Fruit fly (Drosophila melanogaster) whole organism, embryonic: ENCODE measurements around the gene CG13965.

Experiments used
- CG12219 ChIP-seq: fragments of 200-800 bp; sonication (Bioruptor generic); optimal IDR thresholded peaks from 3 replicates; lab custom pipeline; 2018; ENCODE audit warnings: missing biosample characterization, mild to moderate bottlenecking, missing genetic modification characterization
- CG13296 ChIP-seq: fragments of 200-800 bp; sonication (Bioruptor generic); optimal IDR thresholded peaks from 3 replicates; lab custom pipeline; 2018; ENCODE audit warnings: missing biosample characterization, mild to moderate bottlenecking, missing genetic modification characterization
- CG14441 ChIP-seq: fragments of 200-800 bp; sonication (Bioruptor generic); IDR thresholded peaks from 2 replicates; pipeline ENCODE4 v1.3.6; 2022; ENCODE audit warnings: missing biosample characterization, missing genetic modification characterization
- CG15269 ChIP-seq: fragments of 200-800 bp; sonication (Bioruptor generic); optimal IDR thresholded peaks from 2 replicates; lab custom pipeline; 2018; ENCODE audit warnings: missing biosample characterization, mild to moderate bottlenecking, missing genetic modification characterization, moderate library complexity
- CG15479 ChIP-seq: fragments of 200-800 bp; sonication (Bioruptor generic); optimal IDR thresholded peaks from 3 replicates; lab custom pipeline; 2019; ENCODE audit warnings: missing biosample characterization, mild to moderate bottlenecking, missing genetic modification characterization, moderate library complexity
- CG15601 ChIP-seq: fragments of 200-800 bp; sonication (Bioruptor generic); optimal IDR thresholded peaks from 3 replicates; lab custom pipeline; 2019; ENCODE audit warnings: missing biosample characterization, mild to moderate bottlenecking, missing genetic modification characterization, moderate library complexity
- CG2678 ChIP-seq: fragments of 200-800 bp; sonication (Bioruptor generic); optimal IDR thresholded peaks from 3 replicates; lab custom pipeline; 2019; ENCODE audit warnings: missing biosample characterization, mild to moderate bottlenecking, missing genetic modification characterization, moderate library complexity
- CG34376 ChIP-seq: fragments of 200-800 bp; sonication (Bioruptor generic); optimal IDR thresholded peaks from 2 replicates; lab custom pipeline; 2018; ENCODE audit warnings: missing biosample characterization, mild to moderate bottlenecking, missing genetic modification characterization
- CG6813 ChIP-seq: fragments of 200-800 bp; sonication (Bioruptor generic); optimal IDR thresholded peaks from 2 replicates; lab custom pipeline; 2017; ENCODE audit warnings: missing biosample characterization, missing genetic modification characterization, mild to moderate bottlenecking, moderate library complexity, missing genetic modification reagents
- CG7928 ChIP-seq: fragments of 200-800 bp; sonication (Bioruptor generic); optimal IDR thresholded peaks from 2 replicates; lab custom pipeline; 2017; ENCODE audit warnings: missing biosample characterization, mild to moderate bottlenecking, missing genetic modification characterization
- CTCF ChIP-seq: fragments of 200-800 bp; sonication (Bioruptor generic); optimal IDR thresholded peaks from 2 replicates; lab custom pipeline; 2017; ENCODE audit warnings: missing biosample characterization, mild to moderate bottlenecking, missing genetic modification characterization, moderate library complexity
- Dbx ChIP-seq: fragments of 200-800 bp; sonication (Bioruptor generic); IDR thresholded peaks from 3 replicates; pipeline ENCODE4 v1.3.6; 2022; ENCODE audit warnings: missing biosample characterization, missing genetic modification characterization
- Doc2 ChIP-seq: fragments of 200-800 bp; sonication (Bioruptor generic); IDR thresholded peaks from 2 replicates; pipeline ENCODE4 v1.3.6; 2022; ENCODE audit warnings: missing biosample characterization, missing genetic modification characterization
- Ets65A ChIP-seq: fragments of 200-800 bp; sonication (Bioruptor generic); peaks from one replicate; lab custom pipeline; 2016; ENCODE audit warnings: missing biosample characterization, missing genetic modification characterization
- Fer1 ChIP-seq: fragments of 200-800 bp; sonication (Bioruptor generic); optimal IDR thresholded peaks from 2 replicates; lab custom pipeline; 2017; ENCODE audit warnings: missing biosample characterization, mild to moderate bottlenecking, missing genetic modification characterization
- Fer2 ChIP-seq: fragments of 200-800 bp; sonication (Bioruptor generic); optimal IDR thresholded peaks from 2 replicates; lab custom pipeline; 2018; ENCODE audit warnings: missing biosample characterization, mild to moderate bottlenecking, missing genetic modification characterization, moderate library complexity
- Hmr ChIP-seq: fragments of 200-800 bp; sonication (Bioruptor generic); optimal IDR thresholded peaks from 3 replicates; lab custom pipeline; 2017; ENCODE audit warnings: mild to moderate bottlenecking, missing biosample characterization, missing genetic modification reagents, missing genetic modification characterization
- Hr51 ChIP-seq, 2 experiments: fragments of 200-800 bp; sonication (Bioruptor generic); optimal IDR thresholded peaks; 2 replicates in 1 of 2; 3 replicates in 1 of 2; lab custom pipeline; 2016 to 2018; ENCODE audit warnings: missing biosample characterization in 2 of 2, missing genetic modification characterization in 2 of 2, mild to moderate bottlenecking in 1 of 2, moderate library complexity in 1 of 2
- Med ChIP-seq: fragments of 200-800 bp; sonication (Bioruptor generic); peaks from one replicate; lab custom pipeline; 2016; ENCODE audit warnings: missing biosample characterization, missing genetic modification characterization, mild to moderate bottlenecking, inconsistent platforms, moderate library complexity
- Nf-YB ChIP-seq: fragments of 200-800 bp; sonication (Bioruptor generic); optimal IDR thresholded peaks from 3 replicates; lab custom pipeline; 2019; ENCODE audit warnings: missing biosample characterization, mild to moderate bottlenecking, missing genetic modification characterization, moderate library complexity
- Pdp1 ChIP-seq, 2 experiments: fragments of 200-800 bp; sonication (Bioruptor generic); optimal IDR thresholded peaks; 3 replicates each; lab custom pipeline; 2016; ENCODE audit warnings: missing biosample characterization in 2 of 2, missing genetic modification characterization in 2 of 2, mild to moderate bottlenecking in 1 of 2, moderate library complexity in 1 of 2
- TFAM ChIP-seq: fragments of 200-800 bp; sonication (Bioruptor generic); optimal IDR thresholded peaks from 2 replicates; lab custom pipeline; 2017; ENCODE audit warnings: missing biosample characterization, missing genetic modification characterization, inconsistent platforms
- ci ChIP-seq: fragments of 200-800 bp; sonication (Bioruptor generic); IDR thresholded peaks from 3 replicates; pipeline ENCODE4 v1.3.6; 2022; ENCODE audit warnings: missing biosample characterization, missing genetic modification characterization
- esg ChIP-seq: fragments of 200-800 bp; sonication (Bioruptor generic); conservative IDR thresholded peaks from 2 replicates; pipeline ENCODE4 v1.3.6; 2022; ENCODE audit warnings: missing biosample characterization, missing genetic modification characterization
- kni ChIP-seq: fragments of 200-800 bp; sonication (Bioruptor generic); optimal IDR thresholded peaks from 3 replicates; lab custom pipeline; 2017; ENCODE audit warnings: mild to moderate bottlenecking, missing biosample characterization, missing genetic modification reagents, missing genetic modification characterization
- lab ChIP-seq: fragments of 200-800 bp; sonication (Bioruptor generic); optimal IDR thresholded peaks from 3 replicates; lab custom pipeline; 2017; ENCODE audit warnings: missing biosample characterization, missing genetic modification characterization, mild to moderate bottlenecking, moderate library complexity, missing genetic modification reagents
- nom ChIP-seq: fragments of 200-800 bp; sonication (Bioruptor generic); optimal IDR thresholded peaks from 2 replicates; lab custom pipeline; 2017; ENCODE audit warnings: missing biosample characterization, missing genetic modification characterization, mild to moderate bottlenecking, moderate library complexity, missing genetic modification reagents
- psq ChIP-seq: fragments of 200-800 bp; sonication (Bioruptor generic); optimal IDR thresholded peaks from 2 replicates; lab custom pipeline; 2017; ENCODE audit warnings: missing biosample characterization, missing genetic modification characterization
- sens ChIP-seq: fragments of 200-800 bp; sonication (Bioruptor generic); peaks from one replicate; lab custom pipeline; 2016; ENCODE audit warnings: missing biosample characterization, missing genetic modification characterization
- sna ChIP-seq: fragments of 200-800 bp; sonication (Bioruptor generic); IDR thresholded peaks from 2 replicates; pipeline ENCODE4 v1.3.6; 2022; ENCODE audit warnings: missing biosample characterization, missing genetic modification characterization; ENCODE audit not compliant: partially characterized antibody
- sug ChIP-seq: fragments of 200-800 bp; optimal IDR thresholded peaks from 2 replicates; lab custom pipeline; 2019; ENCODE audit warnings: missing biosample characterization, mild to moderate bottlenecking, missing genetic modification characterization, moderate library complexity
- zfh2 ChIP-seq: fragments of 200-800 bp; sonication (Bioruptor generic); optimal IDR thresholded peaks from 2 replicates; lab custom pipeline; 2016; ENCODE audit warnings: missing biosample characterization, missing genetic modification characterization

CG13965 gene

DNA sequence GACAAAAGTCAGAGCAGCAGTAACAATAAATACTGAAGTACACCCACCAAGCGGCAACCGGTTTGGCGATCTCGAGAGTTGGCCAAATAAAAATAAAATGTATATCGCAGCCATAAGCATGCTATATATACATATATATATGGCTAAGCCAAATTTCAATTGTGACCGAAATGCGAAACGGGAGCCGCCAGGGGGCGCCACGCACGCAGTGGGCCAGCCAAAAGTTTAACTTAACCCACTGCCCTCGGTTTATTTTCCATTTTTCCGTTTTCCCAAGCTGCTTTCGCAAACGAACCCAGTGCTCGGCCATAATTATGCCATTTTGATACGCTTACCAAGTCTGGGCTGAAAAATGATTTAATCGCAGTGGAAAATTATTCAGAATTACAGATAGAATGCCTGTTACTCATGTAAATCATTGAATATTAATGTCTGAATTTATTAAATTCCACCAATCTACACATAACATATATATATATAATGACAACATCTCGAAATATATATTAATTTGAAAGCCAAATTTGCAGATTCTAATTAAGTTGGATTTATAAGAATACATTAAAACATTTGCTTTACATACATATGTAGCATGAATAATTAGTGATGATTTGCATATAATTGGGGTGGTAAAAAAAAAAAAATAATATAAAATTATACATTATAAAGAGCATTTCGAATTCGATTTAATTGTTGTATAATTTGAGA, 27.7 kb upstream of the CG13965 start (continued):
- no peak for TF ChIP-seq zfh2
- TF ChIP-seq, all 482 proteins: peak for 4

DNA sequence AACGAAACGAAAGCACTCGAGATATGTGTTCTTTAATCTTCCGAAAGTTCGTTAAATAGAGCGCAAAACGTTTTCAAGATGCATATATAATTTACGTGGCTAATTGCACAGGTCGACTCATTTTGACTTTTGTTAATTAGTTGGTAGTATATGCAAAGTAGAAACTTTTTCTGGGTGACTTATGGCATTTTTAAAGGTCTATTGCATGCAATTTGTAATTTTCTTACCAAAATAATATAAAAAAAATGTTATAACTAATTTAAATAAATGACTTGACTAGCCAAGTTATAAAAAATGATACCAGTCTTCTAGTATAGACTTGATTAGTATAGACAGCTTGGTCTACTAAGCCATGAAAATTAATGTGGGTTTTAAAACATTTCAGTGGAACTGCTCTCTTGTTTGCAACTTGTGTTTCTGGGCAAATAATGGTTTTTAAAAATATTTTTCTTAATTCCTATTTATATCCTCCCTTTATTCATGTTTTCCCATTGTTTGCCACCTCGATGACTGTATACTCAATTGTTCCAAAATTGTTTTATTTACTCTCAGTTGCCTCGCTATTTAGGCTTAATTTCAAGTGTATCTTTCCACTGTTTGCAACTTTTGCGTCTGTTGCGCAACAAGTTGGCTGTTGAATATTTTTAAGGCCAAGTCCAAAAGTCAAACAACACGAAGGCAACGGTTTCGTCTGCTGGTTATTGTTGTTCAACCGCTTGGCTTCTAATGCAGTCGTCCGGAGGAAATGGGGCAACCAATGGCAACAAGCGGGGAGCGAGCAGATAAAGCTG, 25.9 kb upstream of the CG13965 start:
- TF ChIP-seq lab (GFP tag; lab: Kevin White, UChicago) = peak; percentile 30
- TF ChIP-seq CG12219 (GFP tag; lab: Kevin White, UChicago) = no peak
- TF ChIP-seq CTCF (GFP tag; lab: Kevin White, UChicago) = no peak
- no peak for TF ChIP-seq Fer2
- no peak for TF ChIP-seq CG14441 (GFP tag; lab: Robert Waterston, UW)
- no peak for TF ChIP-seq sug (tag; lab: Kevin White, UChicago)
- TF ChIP-seq sens (GFP tag; lab: Kevin White, UChicago) = peak; percentile 57
- no peak for TF ChIP-seq nom (GFP tag; lab: Kevin White, UChicago)
- no peak for TF ChIP-seq Fer1 (GFP tag; lab: Kevin White, UChicago)
- TF ChIP-seq CG2678 (tag; lab: Kevin White, UChicago) = peak; percentile 15
- TF ChIP-seq Dbx (GFP tag; lab: Robert Waterston, UW) = no peak
- TF ChIP-seq Med (GFP tag; lab: Kevin White, UChicago) = peak; percentile 63
- 0 out of 3 replicates have a peak, but pooled peaks have one; percentile 30 for TF ChIP-seq ci (GFP tag; lab: Robert Waterston, UW)
- TF ChIP-seq CG6813 (GFP tag; lab: Kevin White, UChicago) = no peak
- TF ChIP-seq sna (GFP tag; lab: Robert Waterston, UW) = no peak
- peak; percentile 7 for TF ChIP-seq CG13296 (GFP tag; lab: Kevin White, UChicago)
- TF ChIP-seq Nf-YB (GFP tag; lab: Kevin White, UChicago) = no peak
- TF ChIP-seq CG15269 = peak; percentile 2
- peak; percentile 17 for TF ChIP-seq Hmr (GFP tag; lab: Kevin White, UChicago)
- no peak for TF ChIP-seq Doc2
- TF ChIP-seq Ets65A = peak; percentile 65
- TF ChIP-seq TFAM (GFP tag; lab: Kevin White, UChicago) = no peak
- TF ChIP-seq Pdp1 (GFP tag; optimal IDR thresholded peaks at IDR 0.05; lab: Kevin White, UChicago) = peak in 1 of 2 experiments; percentile 58
- TF ChIP-seq kni (GFP tag; lab: Kevin White, UChicago) = no peak

DNA sequence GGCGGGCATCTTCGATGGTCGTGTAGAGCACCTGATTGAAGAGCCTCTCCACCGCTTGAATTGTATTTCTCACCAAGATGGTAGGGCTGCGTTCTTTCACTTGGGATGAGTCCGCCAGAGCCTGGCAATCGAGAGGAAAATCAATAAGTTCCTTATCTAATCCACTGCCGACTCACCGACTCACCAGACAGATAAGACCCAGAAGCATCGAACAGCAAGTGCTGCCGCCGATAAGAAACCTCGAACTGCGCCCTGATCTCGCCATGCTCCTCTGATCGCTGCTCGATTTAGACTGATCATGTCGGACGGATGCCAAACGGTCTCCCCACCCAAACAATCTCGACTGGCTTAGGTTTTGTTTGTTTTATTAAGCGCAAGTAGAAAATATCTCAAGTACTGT, 5.2 kb upstream of the CG13965 start, which contains the start of gene Hf:
Gene Hf, minus strand, starts transcription at position 296 of the 400 bp plus-strand sequence.
- TF ChIP-seq Hr51 (GFP tag; optimal IDR thresholded peaks at IDR 0.05; lab: Kevin White, UChicago) (no peak), CG34376 (GFP tag; lab: Kevin White, UChicago) (peak; percentile 19)

DNA sequence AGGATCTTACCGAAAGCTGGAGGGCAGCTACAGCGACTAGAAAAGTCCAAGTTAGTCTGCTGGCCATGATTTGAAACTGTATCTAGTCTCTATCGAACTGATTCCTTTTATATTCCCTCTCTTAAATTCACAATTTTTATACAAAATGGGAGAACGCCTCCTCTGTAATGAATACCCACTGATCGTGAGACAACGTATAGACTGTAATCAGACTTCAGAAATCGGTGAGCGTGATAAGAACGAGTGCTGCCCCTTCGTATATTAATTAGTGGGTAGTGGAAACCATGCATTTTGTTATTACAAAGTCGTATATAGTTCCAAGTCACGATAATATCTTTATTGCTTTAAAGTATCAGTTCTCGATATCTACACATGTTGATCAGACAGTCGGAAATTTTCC, 4.3 kb upstream of the CG13965 start, which contains the start of gene OS9:
Gene OS9, minus strand, starts transcription at position 101 of the 400 bp plus-strand sequence.
- no peak for TF ChIP-seq CG15601 (tag; lab: Kevin White, UChicago)
- no peak for TF ChIP-seq esg
- no peak for TF ChIP-seq CG7928 (GFP tag; lab: Kevin White, UChicago)
- no peak for TF ChIP-seq psq (GFP tag; lab: Kevin White, UChicago)
- no peak for TF ChIP-seq CG15479 (GFP tag; lab: Kevin White, UChicago)
